Worm (Caenorhabditis elegans) whole organism, mixed stage, embryonic: ENCODE data around the gene dyla-1.

Source experiments
- M03D4.4 ChIP-seq: sonication (generic microtip); optimal IDR thresholded peaks from 2 replicates; lab custom pipeline; 2017; ENCODE audit warnings: mild to moderate bottlenecking, missing genetic modification characterization, missing compliant biosample characterization
- bed-3 ChIP-seq: fragments of 200-800 bp; sonication (Bioruptor generic); optimal IDR thresholded peaks from 3 replicates; lab custom pipeline; 2018; ENCODE audit warnings: mild to moderate bottlenecking, missing genetic modification characterization, moderate library complexity, missing compliant biosample characterization
- blmp-1 ChIP-seq: fragments of 150-350 bp; optimal IDR thresholded peaks from 2 replicates; lab custom pipeline; 2014; ENCODE audit warnings: missing biosample characterization, missing genetic modification characterization
- ceh-39 ChIP-seq: fragments of 150-350 bp; optimal IDR thresholded peaks from 2 replicates; lab custom pipeline; 2014; ENCODE audit warnings: missing biosample characterization, missing genetic modification characterization
- ces-1 ChIP-seq: fragments of 150-350 bp; optimal IDR thresholded peaks from 2 replicates; lab custom pipeline; 2014; ENCODE audit warnings: missing biosample characterization, missing genetic modification reagents, missing genetic modification characterization
- cnd-1 ChIP-seq: fragments of 200-800 bp; sonication (Bioruptor generic); optimal IDR thresholded peaks from 2 replicates; lab custom pipeline; 2018; ENCODE audit warnings: mild to moderate bottlenecking, missing genetic modification characterization, missing compliant biosample characterization
- drap-1 ChIP-seq: fragments of 200-800 bp; sonication (Bioruptor generic); optimal IDR thresholded peaks from 3 replicates; lab custom pipeline; 2018; ENCODE audit warnings: mild to moderate bottlenecking, missing genetic modification characterization, missing compliant biosample characterization
- elt-3 ChIP-seq: fragments of 150-350 bp; optimal IDR thresholded peaks from 2 replicates; lab custom pipeline; 2014; ENCODE audit warnings: missing biosample characterization, missing genetic modification characterization
- flh-1 ChIP-seq: fragments of 200-800 bp; sonication (Bioruptor generic); optimal IDR thresholded peaks from 2 replicates; lab custom pipeline; 2018; ENCODE audit warnings: mild to moderate bottlenecking, missing genetic modification characterization, moderate library complexity, missing compliant biosample characterization
- ham-2 ChIP-seq: fragments of 200-800 bp; sonication (Bioruptor generic); optimal IDR thresholded peaks from 2 replicates; lab custom pipeline; 2018; ENCODE audit warnings: mild to moderate bottlenecking, missing genetic modification characterization, missing compliant biosample characterization
- hlh-1 ChIP-seq: fragments of 150-350 bp; optimal IDR thresholded peaks from 2 replicates; lab custom pipeline; 2014; ENCODE audit warnings: missing biosample characterization, missing genetic modification reagents, missing genetic modification characterization
- lin-13 ChIP-seq: fragments of 150-350 bp; optimal IDR thresholded peaks from 2 replicates; lab custom pipeline; 2014; ENCODE audit warnings: missing biosample characterization, missing genetic modification characterization
- lin-32 ChIP-seq: fragments of 200-800 bp; sonication (Bioruptor generic); optimal IDR thresholded peaks from 2 replicates; lab custom pipeline; 2018; ENCODE audit warnings: mild to moderate bottlenecking, missing genetic modification characterization, missing compliant biosample characterization
- lsy-2 ChIP-seq: fragments of 150-350 bp; optimal IDR thresholded peaks from 2 replicates; lab custom pipeline; 2014; ENCODE audit warnings: missing biosample characterization, missing genetic modification characterization
- mab-5 ChIP-seq: fragments of 150-350 bp; optimal IDR thresholded peaks from 2 replicates; lab custom pipeline; 2014; ENCODE audit warnings: missing biosample characterization, missing genetic modification characterization
- mep-1 ChIP-seq: fragments of 150-350 bp; optimal IDR thresholded peaks from 2 replicates; lab custom pipeline; 2017; ENCODE audit warnings: missing biosample characterization, missing genetic modification reagents, missing genetic modification characterization, inconsistent platforms
- mls-2 ChIP-seq: sonication (generic microtip); optimal IDR thresholded peaks from 2 replicates; lab custom pipeline; 2016; ENCODE audit warnings: mild to moderate bottlenecking, missing genetic modification characterization, moderate library complexity, missing compliant biosample characterization
- nhr-12 ChIP-seq: fragments of 150-350 bp; optimal IDR thresholded peaks from 2 replicates; lab custom pipeline; 2014; ENCODE audit warnings: missing biosample characterization, missing genetic modification characterization
- nhr-2 ChIP-seq: fragments of 150-350 bp; optimal IDR thresholded peaks from 2 replicates; lab custom pipeline; 2014; ENCODE audit warnings: missing biosample characterization, missing genetic modification characterization
- nhr-28 ChIP-seq: fragments of 150-350 bp; optimal IDR thresholded peaks from 2 replicates; lab custom pipeline; 2014; ENCODE audit warnings: missing biosample characterization, missing genetic modification characterization
- nhr-76 ChIP-seq: sonication (generic microtip); optimal IDR thresholded peaks from 2 replicates; lab custom pipeline; 2017; ENCODE audit warnings: missing biosample characterization, missing genetic modification characterization
- pha-4 ChIP-seq: fragments of 150-350 bp; optimal IDR thresholded peaks from 2 replicates; lab custom pipeline; 2018; ENCODE audit warnings: missing biosample characterization, missing genetic modification reagents, missing genetic modification characterization
- sem-2 ChIP-seq: fragments of 200-800 bp; sonication (Bioruptor generic); optimal IDR thresholded peaks from 2 replicates; lab custom pipeline; 2018; ENCODE audit warnings: mild to moderate bottlenecking, missing genetic modification characterization, missing compliant biosample characterization
- sptf-1 ChIP-seq: sonication (generic microtip); optimal IDR thresholded peaks from 2 replicates; lab custom pipeline; 2017; ENCODE audit warnings: mild to moderate bottlenecking, missing genetic modification characterization, moderate library complexity, missing compliant biosample characterization
- tbx-8 ChIP-seq: fragments of 200-800 bp; sonication (Bioruptor generic); optimal IDR thresholded peaks from 2 replicates; lab custom pipeline; 2018; ENCODE audit warnings: mild to moderate bottlenecking, missing genetic modification characterization, moderate library complexity, missing compliant biosample characterization
- unc-120 ChIP-seq: sonication (generic microtip); optimal IDR thresholded peaks from 2 replicates; lab custom pipeline; 2017; ENCODE audit warnings: missing genetic modification characterization, missing compliant biosample characterization; ENCODE audit not compliant: poor library complexity, severe bottlenecking
- unc-62 ChIP-seq: fragments of 150-350 bp; optimal IDR thresholded peaks from 2 replicates; lab custom pipeline; 2014; ENCODE audit warnings: missing biosample characterization, missing genetic modification reagents, missing genetic modification characterization
- ztf-11 ChIP-seq: fragments of 150-350 bp; optimal IDR thresholded peaks from 2 replicates; lab custom pipeline; 2014; ENCODE audit warnings: missing biosample characterization, missing genetic modification characterization

dyla-1 gene

ce11 chrX:16814913-16815312 lies 25.9 kb upstream of the dyla-1 start:
- TF ChIP-seq hlh-1 (tag; lab: Kevin White, UChicago) (no peak), sem-2 (GFP tag; lab: Kevin White, UChicago) (no peak), bed-3 (no peak), lin-13 (no peak), blmp-1 (tag; lab: Kevin White, UChicago) (peak; percentile 54), ztf-11 (tag; lab: Kevin White, UChicago) (no peak)

ce11 chrX:16815508-16815907 lies 25.3 kb upstream of the dyla-1 start:
- no peak for TF ChIP-seq nhr-2 (tag; lab: Kevin White, UChicago)
- TF ChIP-seq unc-120 (tag; lab: Kevin White, UChicago): peak; percentile 5
- TF ChIP-seq ham-2: no peak
- peak; percentile 24 for TF ChIP-seq lin-32 (GFP tag; lab: Kevin White, UChicago)
- TF ChIP-seq cnd-1 (tag; lab: Kevin White, UChicago): peak; percentile 68
- TF ChIP-seq ceh-39 (tag; lab: Kevin White, UChicago): no peak
- TF ChIP-seq hlh-1 (tag; lab: Kevin White, UChicago): peak; percentile 77
- no peak for TF ChIP-seq sptf-1
- TF ChIP-seq unc-62 (GFP tag; lab: Kevin White, UChicago): peak; percentile 10
- peak; percentile 11 for TF ChIP-seq mep-1 (tag; lab: Kevin White, UChicago)

ce11 chrX:16816854-16817253 lies 24.0 kb upstream of the dyla-1 start:
- TF ChIP-seq unc-120 (tag; lab: Kevin White, UChicago): no peak
- no peak for TF ChIP-seq ceh-39 (tag; lab: Kevin White, UChicago)
- peak; percentile 78 for TF ChIP-seq ces-1 (GFP tag; lab: Kevin White, UChicago)
- no peak for TF ChIP-seq nhr-28 (tag; lab: Kevin White, UChicago)
- no peak for TF ChIP-seq sptf-1

ce11 chrX:16818271-16818670 lies 22.6 kb upstream of the dyla-1 start:
- TF ChIP-seq nhr-76: no peak
- no peak for TF ChIP-seq hlh-1 (tag; lab: Kevin White, UChicago)
- TF ChIP-seq pha-4 (tag; lab: Kevin White, UChicago): no peak
- TF ChIP-seq tbx-8: no peak
- TF ChIP-seq M03D4.4 (tag; lab: Kevin White, UChicago): no peak
- no peak for TF ChIP-seq bed-3
- TF ChIP-seq ceh-39 (tag; lab: Kevin White, UChicago): no peak
- TF ChIP-seq mls-2: no peak
- TF ChIP-seq nhr-12 (tag; lab: Kevin White, UChicago): no peak
- no peak for TF ChIP-seq cnd-1 (tag; lab: Kevin White, UChicago)

- no peak for TF ChIP-seq mls-2
- TF ChIP-seq lsy-2 (tag; lab: Kevin White, UChicago): no peak
- no peak for TF ChIP-seq ztf-11 (tag; lab: Kevin White, UChicago)
- no peak for TF ChIP-seq mep-1 (tag; lab: Kevin White, UChicago)
Measured at ce11 chrX:16821533-16821932, 19.3 kb upstream of the dyla-1 start.

ce11 chrX:16825358-16825757 lies 15.5 kb upstream of the dyla-1 start, which contains the start of gene sto-5:
sto-5 (minus strand) TSS chrX:16825458.
- TF ChIP-seq mls-2 (no peak), ces-1 (GFP tag; lab: Kevin White, UChicago) (no peak), nhr-28 (tag; lab: Kevin White, UChicago) (no peak), ham-2 (no peak), drap-1 (GFP tag; lab: Kevin White, UChicago) (no peak), pha-4 (tag; lab: Kevin White, UChicago) (no peak), mab-5 (tag; lab: Kevin White, UChicago) (no peak), elt-3 (no peak), sem-2 (GFP tag; lab: Kevin White, UChicago) (no peak), hlh-1 (tag; lab: Kevin White, UChicago) (no peak), flh-1 (GFP tag; lab: Kevin White, UChicago) (no peak), nhr-76 (no peak), ceh-39 (tag; lab: Kevin White, UChicago) (no peak), sptf-1 (no peak), unc-62 (GFP tag; lab: Kevin White, UChicago) (no peak), mep-1 (tag; lab: Kevin White, UChicago) (no peak)
- TF ChIP-seq, all 35 proteins: peak for 0
